Fruit fly (Drosophila melanogaster) whole organism: ENCODE data around the gene CG43182.

ENCODE experiments used
- pan ChIP-seq: fragments of >200 bp; optimal IDR thresholded peaks from 2 replicates; lab custom pipeline; 2017
- psq ChIP-seq: fragments of >200 bp; optimal IDR thresholded peaks from 2 replicates; lab custom pipeline; 2017

- TF ChIP-seq pan (lab: Kevin White, UChicago) (no peak), psq (lab: Kevin White, UChicago) (no peak)
Measured at dm6 chrX:345246-345645, 7.6 kb upstream of the CG43182 start.
